Worm (Caenorhabditis elegans) whole organism, young adult: Measurements from ENCODE around the gene nra-1.

Experiments
- cebp-2 ChIP-seq: fragments of 200-800 bp; sonication (Bioruptor generic); IDR thresholded peaks from 2 replicates; pipeline ENCODE4 v1.3.6; 2022; ENCODE audit warnings: missing genetic modification characterization, missing compliant biosample characterization
- ceh-91 ChIP-seq: fragments of 200-800 bp; sonication (Bioruptor generic); IDR thresholded peaks from 2 replicates; pipeline ENCODE4 v1.3.6; 2022; ENCODE audit warnings: missing genetic modification reagents, missing genetic modification characterization, missing compliant biosample characterization
- die-1 ChIP-seq: sonication (generic microtip); optimal IDR thresholded peaks from 2 replicates; lab custom pipeline; 2016; ENCODE audit warnings: missing genotype, mild to moderate bottlenecking, missing genetic modification characterization, missing compliant biosample characterization
- dpl-1 ChIP-seq: fragments of 150-350 bp; optimal IDR thresholded peaks from 2 replicates; lab custom pipeline; 2014; ENCODE audit warnings: missing biosample characterization, missing genetic modification reagents, missing genetic modification characterization
- efl-1 ChIP-seq: fragments of 150-350 bp; optimal IDR thresholded peaks from 2 replicates; lab custom pipeline; 2014; ENCODE audit warnings: missing biosample characterization, missing genetic modification reagents, missing genetic modification characterization
- lin-26 ChIP-seq: fragments of 200-800 bp; sonication (Bioruptor generic); IDR thresholded peaks from 2 replicates; pipeline ENCODE4 v1.3.6; 2022; ENCODE audit warnings: missing genetic modification reagents, missing genetic modification characterization, missing compliant biosample characterization
- sdz-38 ChIP-seq: sonication (generic microtip); optimal IDR thresholded peaks from 2 replicates; lab custom pipeline; 2016; ENCODE audit warnings: missing genotype, missing genetic modification characterization, missing compliant biosample characterization
- sea-2 ChIP-seq: fragments of 200-800 bp; sonication (Bioruptor generic); IDR thresholded peaks from 2 replicates; pipeline ENCODE4 v1.3.6; 2022; ENCODE audit warnings: missing genetic modification characterization, missing compliant biosample characterization
- snpc-4 ChIP-seq, 5 experiments: fragments of 150-350 bp in 1 of 5; sonication (generic microtip) in 4 of 5; optimal IDR thresholded peaks; 2 replicates each; lab custom pipeline; 2014 to 2018; ENCODE audit warnings: missing genetic modification characterization in 5 of 5, missing biosample characterization in 3 of 5, antibody characterized with exemption in 2 of 5, mild to moderate bottlenecking in 2 of 5, missing compliant biosample characterization in 2 of 5, missing genotype in 2 of 5, moderate library complexity in 2 of 5, missing genetic modification reagents in 1 of 5
- tlf-1 ChIP-seq: fragments of 200-800 bp; sonication (Bioruptor generic); optimal IDR thresholded peaks from 2 replicates; lab custom pipeline; 2018; ENCODE audit warnings: mild to moderate bottlenecking, missing genetic modification characterization, missing compliant biosample characterization
- unc-62 ChIP-seq: fragments of 150-350 bp; optimal IDR thresholded peaks from 2 replicates; lab custom pipeline; 2014; ENCODE audit warnings: missing biosample characterization, missing genetic modification reagents, missing genetic modification characterization

DNA sequence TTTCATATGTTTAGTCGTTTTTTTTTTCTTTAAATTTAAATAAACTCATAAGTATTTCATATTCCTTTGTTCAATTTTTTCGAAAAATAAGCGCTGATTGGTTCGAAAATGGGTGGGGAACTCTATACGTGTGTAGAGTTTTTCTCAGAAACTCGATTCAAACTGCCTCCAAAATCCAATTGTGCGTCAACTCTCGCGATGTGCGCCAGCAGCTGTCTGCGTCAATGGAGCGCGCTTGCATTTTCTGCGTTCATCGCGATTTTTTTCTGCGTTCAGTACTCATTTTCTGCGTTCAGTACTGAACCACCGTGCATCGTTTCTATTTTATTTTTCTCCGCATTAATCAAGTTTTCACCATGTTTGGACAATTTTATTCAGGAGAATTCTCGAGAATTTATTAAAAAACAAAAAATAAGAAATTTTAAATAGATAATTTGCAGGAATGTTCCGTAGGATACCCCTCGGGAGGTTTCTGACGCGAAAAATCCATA, 34.3 kb downstream of the nra-1 start, which contains the start of gene eelo-2:
- TF ChIP-seq snpc-4 (GFP tag; optimal IDR thresholded peaks at IDR 0.05; lab: Kevin White, UChicago) (peak; percentile 94), snpc-4 (tag; optimal IDR thresholded peaks at IDR 0.05; lab: Kevin White, UChicago) (peak; percentile 90 to 97 (median 97)), sdz-38 (tag; lab: Kevin White, UChicago) (no peak), ceh-91 (GFP tag; lab: Robert Waterston, UW) (peak; percentile 91), dpl-1 (GFP tag; lab: Kevin White, UChicago) (peak; percentile 97), sea-2 (GFP tag; lab: Robert Waterston, UW) (no peak), cebp-2 (0 out of 2 replicates have a peak, but pooled peaks have one; percentile 51), unc-62 (peak; percentile 60), die-1 (tag; lab: Kevin White, UChicago) (no peak), efl-1 (GFP tag; lab: Kevin White, UChicago) (peak; percentile 95), lin-26 (GFP tag; lab: Robert Waterston, UW) (peak; percentile 77), tlf-1 (GFP tag; lab: Kevin White, UChicago) (peak; percentile 98)
